Fruit fly (Drosophila melanogaster) whole organism, pupa: ENCODE data around the gene CG33695.

ENCODE experiments used
- CG10348 ChIP-seq: fragments of 200-800 bp; sonication (Bioruptor generic); IDR thresholded peaks from 2 replicates; pipeline ENCODE4 v1.3.6; 2022; ENCODE audit warnings: missing biosample characterization, missing genetic modification characterization
- CG15710 ChIP-seq: fragments of 200-800 bp; sonication (Bioruptor generic); optimal IDR thresholded peaks from 2 replicates; lab custom pipeline; 2018; ENCODE audit warnings: missing biosample characterization, mild to moderate bottlenecking, missing genetic modification characterization, moderate library complexity
- CG4496 ChIP-seq: fragments of 200-800 bp; sonication (Bioruptor generic); IDR thresholded peaks from 3 replicates; pipeline ENCODE4 v1.3.6; 2022; ENCODE audit warnings: missing biosample characterization, missing genetic modification characterization
- EcR ChIP-seq: fragments of 200-800 bp; sonication (Bioruptor generic); optimal IDR thresholded peaks from 3 replicates; lab custom pipeline; 2019; ENCODE audit warnings: missing biosample characterization, missing genetic modification characterization, mild to moderate bottlenecking, moderate library complexity, missing genetic modification reagents
- Pif1A ChIP-seq: fragments of 200-800 bp; sonication (Bioruptor generic); optimal IDR thresholded peaks from 3 replicates; lab custom pipeline; 2016; ENCODE audit warnings: missing biosample characterization, missing genetic modification characterization
- Snoo ChIP-seq: fragments of 200-800 bp; sonication (Bioruptor generic); optimal IDR thresholded peaks from 3 replicates; lab custom pipeline; 2017; ENCODE audit warnings: missing biosample characterization, mild to moderate bottlenecking, missing genetic modification characterization, inconsistent platforms

- no peak for TF ChIP-seq CG15710 (tag; lab: Kevin White, UChicago)
- no peak for TF ChIP-seq EcR
- TF ChIP-seq CG10348 (GFP tag; lab: Robert Waterston, UW) = no peak
- TF ChIP-seq Snoo (tag; lab: Kevin White, UChicago) = no peak
- TF ChIP-seq Pif1A (GFP tag; lab: Kevin White, UChicago) = no peak
- no peak for TF ChIP-seq CG4496 (GFP tag; lab: Robert Waterston, UW)
These were observed 30.1 kb upstream of the CG33695 start for dm6 chr2L:11247730-11248129.
